Fruit fly (Drosophila melanogaster) whole organism, embryonic: ENCODE data around the gene CG44362.

ENCODE experiments used
- BtbVII ChIP-seq: fragments of 200-800 bp; sonication (Bioruptor generic); optimal IDR thresholded peaks from 3 replicates; lab custom pipeline; 2017; ENCODE audit warnings: missing biosample characterization, mild to moderate bottlenecking, missing genetic modification characterization
- CG10267 ChIP-seq: fragments of 200-800 bp; sonication (Bioruptor generic); optimal IDR thresholded peaks from 2 replicates; lab custom pipeline; 2018; ENCODE audit warnings: missing biosample characterization, mild to moderate bottlenecking, missing genetic modification characterization, moderate library complexity
- CG12391 ChIP-seq: fragments of 200-800 bp; sonication (Bioruptor generic); optimal IDR thresholded peaks from 3 replicates; lab custom pipeline; 2018; ENCODE audit warnings: missing biosample characterization, mild to moderate bottlenecking, missing genetic modification characterization, moderate library complexity
- CG13894 ChIP-seq: fragments of 200-800 bp; sonication (Bioruptor generic); optimal IDR thresholded peaks from 3 replicates; lab custom pipeline; 2018; ENCODE audit warnings: missing biosample characterization, mild to moderate bottlenecking, missing genetic modification characterization, moderate library complexity
- CG15514 ChIP-seq: fragments of 200-800 bp; sonication (Bioruptor generic); optimal IDR thresholded peaks from 3 replicates; lab custom pipeline; 2017; ENCODE audit warnings: missing biosample characterization, missing genetic modification characterization, mild to moderate bottlenecking, moderate library complexity, missing genetic modification reagents
- CG15696 ChIP-seq: fragments of 200-800 bp; sonication (Bioruptor generic); optimal IDR thresholded peaks from 2 replicates; lab custom pipeline; 2019; ENCODE audit warnings: missing biosample characterization, mild to moderate bottlenecking, missing genetic modification characterization, moderate library complexity
- CG16779 ChIP-seq: fragments of 200-800 bp; sonication (Bioruptor generic); IDR thresholded peaks from 2 replicates; pipeline ENCODE4 v1.3.6; 2022; ENCODE audit warnings: missing biosample characterization, missing genetic modification characterization
- CG17361 ChIP-seq: fragments of 200-800 bp; sonication (Bioruptor generic); IDR thresholded peaks from 3 replicates; pipeline ENCODE4 v1.3.6; 2022; ENCODE audit warnings: missing biosample characterization, missing genetic modification characterization
- CG4820 ChIP-seq: fragments of 200-800 bp; sonication (Bioruptor generic); optimal IDR thresholded peaks from 3 replicates; lab custom pipeline; 2016; ENCODE audit warnings: missing biosample characterization, missing genetic modification characterization
- CG5953 ChIP-seq: fragments of 200-800 bp; sonication (Bioruptor generic); IDR thresholded peaks from 2 replicates; pipeline ENCODE4 v1.3.6; 2022; ENCODE audit warnings: missing biosample characterization, missing genetic modification characterization
- CG6175 ChIP-seq: fragments of 200-800 bp; sonication (Bioruptor generic); IDR thresholded peaks from 3 replicates; pipeline ENCODE4 v1.3.6; 2022; ENCODE audit warnings: missing biosample characterization, missing genetic modification characterization
- CG6254 ChIP-seq: fragments of 200-800 bp; sonication (Bioruptor generic); optimal IDR thresholded peaks from 3 replicates; lab custom pipeline; 2017; ENCODE audit warnings: mild to moderate bottlenecking, missing biosample characterization, missing genetic modification reagents, missing genetic modification characterization
- CG7963 ChIP-seq: fragments of 200-800 bp; sonication (Bioruptor generic); IDR thresholded peaks from 3 replicates; pipeline ENCODE4 v1.3.6; 2022; ENCODE audit warnings: missing biosample characterization, missing genetic modification characterization; ENCODE audit not compliant: partially characterized antibody
- CG9817 ChIP-seq: fragments of 200-800 bp; sonication (Bioruptor generic); optimal IDR thresholded peaks from 2 replicates; lab custom pipeline; 2018; ENCODE audit warnings: missing biosample characterization, mild to moderate bottlenecking, missing genetic modification characterization, moderate library complexity
- CHES-1-like ChIP-seq: fragments of 200-800 bp; sonication (Bioruptor generic); optimal IDR thresholded peaks from 2 replicates; lab custom pipeline; 2016; ENCODE audit warnings: missing biosample characterization, missing genetic modification characterization
- Dbx ChIP-seq: fragments of 200-800 bp; sonication (Bioruptor generic); IDR thresholded peaks from 3 replicates; pipeline ENCODE4 v1.3.6; 2022; ENCODE audit warnings: missing biosample characterization, missing genetic modification characterization
- Doc2 ChIP-seq: fragments of 200-800 bp; sonication (Bioruptor generic); IDR thresholded peaks from 2 replicates; pipeline ENCODE4 v1.3.6; 2022; ENCODE audit warnings: missing biosample characterization, missing genetic modification characterization
- E2f2 ChIP-seq: fragments of 200-800 bp; sonication (Bioruptor generic); IDR thresholded peaks from 2 replicates; pipeline ENCODE4 v1.3.6; 2022; ENCODE audit warnings: missing biosample characterization, missing genetic modification characterization
- Hr78 ChIP-seq, 2 experiments: fragments of 200-800 bp in 1 of 2; fragments of >200 bp in 1 of 2; sonication (Bioruptor generic) in 1 of 2; optimal IDR thresholded peaks; 2 replicates each; lab custom pipeline; 2017 to 2019; ENCODE audit warnings: missing biosample characterization in 2 of 2, missing genetic modification characterization in 2 of 2, mild to moderate bottlenecking in 1 of 2, moderate library complexity in 1 of 2
- MESR4 ChIP-seq: fragments of 200-800 bp; sonication (Bioruptor generic); optimal IDR thresholded peaks from 2 replicates; lab custom pipeline; 2018; ENCODE audit warnings: missing biosample characterization, mild to moderate bottlenecking, missing genetic modification characterization, moderate library complexity
- Max ChIP-seq: fragments of 200-800 bp; sonication (Bioruptor generic); optimal IDR thresholded peaks from 2 replicates; lab custom pipeline; 2016; ENCODE audit warnings: missing biosample characterization, mild to moderate bottlenecking, missing genetic modification characterization
- Nf-YA ChIP-seq: fragments of 200-800 bp; sonication (Bioruptor generic); IDR thresholded peaks from 2 replicates; pipeline ENCODE4 v1.3.6; 2022; ENCODE audit warnings: missing biosample characterization, missing genetic modification characterization
- NfI ChIP-seq: fragments of 200-800 bp; sonication (Bioruptor generic); optimal IDR thresholded peaks from 3 replicates; lab custom pipeline; 2018; ENCODE audit warnings: missing biosample characterization, mild to moderate bottlenecking, missing genetic modification characterization, moderate library complexity
- YL-1 ChIP-seq: fragments of 200-800 bp; sonication (Bioruptor generic); optimal IDR thresholded peaks from 3 replicates; lab custom pipeline; 2017; ENCODE audit warnings: missing biosample characterization, mild to moderate bottlenecking, missing genetic modification characterization
- bab2 ChIP-seq: fragments of 200-800 bp; sonication (Bioruptor generic); optimal IDR thresholded peaks from 2 replicates; lab custom pipeline; 2016; ENCODE audit warnings: missing biosample characterization, missing genetic modification characterization
- bbx ChIP-seq: fragments of 200-800 bp; sonication (Bioruptor generic); IDR thresholded peaks from 2 replicates; pipeline ENCODE4 v1.3.6; 2022; ENCODE audit warnings: missing biosample characterization, missing genetic modification characterization; ENCODE audit not compliant: partially characterized antibody
- ci ChIP-seq: fragments of 200-800 bp; sonication (Bioruptor generic); IDR thresholded peaks from 3 replicates; pipeline ENCODE4 v1.3.6; 2022; ENCODE audit warnings: missing biosample characterization, missing genetic modification characterization
- dan ChIP-seq: fragments of 200-800 bp; sonication (Bioruptor generic); IDR thresholded peaks from 2 replicates; pipeline ENCODE4 v1.3.6; 2022; ENCODE audit warnings: missing biosample characterization, missing genetic modification characterization
- fru ChIP-seq: fragments of >200 bp; optimal IDR thresholded peaks from 2 replicates; lab custom pipeline; 2017
- gem ChIP-seq: fragments of 200-800 bp; sonication (Bioruptor generic); optimal IDR thresholded peaks from 2 replicates; lab custom pipeline; 2019; ENCODE audit warnings: missing biosample characterization, mild to moderate bottlenecking, missing genetic modification characterization, moderate library complexity
- gfzf ChIP-seq: fragments of 200-800 bp; sonication (Bioruptor generic); optimal IDR thresholded peaks from 2 replicates; lab custom pipeline; 2016; ENCODE audit warnings: missing biosample characterization, mild to moderate bottlenecking, missing genetic modification characterization, moderate library complexity
- grn ChIP-seq: fragments of 200-800 bp; sonication (Bioruptor generic); optimal IDR thresholded peaks from 3 replicates; lab custom pipeline; 2017; ENCODE audit warnings: missing biosample characterization, missing genetic modification characterization
- gt ChIP-seq: fragments of 200-800 bp; sonication (Bioruptor generic); IDR thresholded peaks from 2 replicates; pipeline ENCODE4 v1.3.6; 2022; ENCODE audit warnings: missing biosample characterization, missing genetic modification characterization
- klu ChIP-seq: fragments of 200-800 bp; sonication (Bioruptor generic); IDR thresholded peaks from 2 replicates; pipeline ENCODE4 v1.3.6; 2022; ENCODE audit warnings: missing biosample characterization, missing genetic modification characterization
- mld ChIP-seq: fragments of 200-800 bp; sonication (Bioruptor generic); IDR thresholded peaks from 3 replicates; pipeline ENCODE4 v1.3.6; 2022; ENCODE audit warnings: missing biosample characterization, missing genetic modification characterization; ENCODE audit not compliant: partially characterized antibody
- nerfin-1 ChIP-seq: fragments of 200-800 bp; sonication (Bioruptor generic); optimal IDR thresholded peaks from 3 replicates; lab custom pipeline; 2019; ENCODE audit warnings: missing biosample characterization, mild to moderate bottlenecking, missing genetic modification characterization, moderate library complexity
- nmo ChIP-seq: fragments of 200-800 bp; sonication (Bioruptor generic); optimal IDR thresholded peaks from 2 replicates; lab custom pipeline; 2018; ENCODE audit warnings: missing biosample characterization, mild to moderate bottlenecking, missing genetic modification characterization, moderate library complexity
- pho ChIP-seq: fragments of 200-800 bp; sonication (Bioruptor generic); optimal IDR thresholded peaks from 2 replicates; lab custom pipeline; 2016; ENCODE audit warnings: missing biosample characterization, missing genetic modification characterization
- psq ChIP-seq: fragments of 200-800 bp; sonication (Bioruptor generic); optimal IDR thresholded peaks from 2 replicates; lab custom pipeline; 2017; ENCODE audit warnings: missing biosample characterization, missing genetic modification characterization
- pzg ChIP-seq: fragments of 200-800 bp; sonication (Bioruptor generic); optimal IDR thresholded peaks from 3 replicates; lab custom pipeline; 2018; ENCODE audit warnings: missing biosample characterization, mild to moderate bottlenecking, missing genetic modification characterization, moderate library complexity
- ranshi ChIP-seq: fragments of 200-800 bp; sonication (Bioruptor generic); IDR thresholded peaks from 2 replicates; pipeline ENCODE4 v1.3.6; 2022; ENCODE audit warnings: missing biosample characterization, missing genetic modification characterization
- slp2 ChIP-seq: fragments of 200-800 bp; sonication (Bioruptor generic); optimal IDR thresholded peaks from 2 replicates; lab custom pipeline; 2016; ENCODE audit warnings: missing biosample characterization, missing genetic modification characterization
- sna ChIP-seq: fragments of 200-800 bp; sonication (Bioruptor generic); IDR thresholded peaks from 2 replicates; pipeline ENCODE4 v1.3.6; 2022; ENCODE audit warnings: missing biosample characterization, missing genetic modification characterization; ENCODE audit not compliant: partially characterized antibody
- sqz ChIP-seq: fragments of 200-800 bp; sonication (Bioruptor generic); optimal IDR thresholded peaks from 3 replicates; lab custom pipeline; 2018; ENCODE audit warnings: missing biosample characterization, mild to moderate bottlenecking, missing genetic modification characterization
- tup ChIP-seq: fragments of 200-800 bp; sonication (Bioruptor generic); optimal IDR thresholded peaks from 2 replicates; lab custom pipeline; 2016; ENCODE audit warnings: missing biosample characterization, mild to moderate bottlenecking, missing genetic modification characterization, moderate library complexity
- vnd ChIP-seq: fragments of 200-800 bp; sonication (Bioruptor generic); IDR thresholded peaks from 3 replicates; pipeline ENCODE4 v1.3.6; 2022; ENCODE audit warnings: missing biosample characterization, missing genetic modification characterization; ENCODE audit not compliant: partially characterized antibody
- wor ChIP-seq: fragments of 200-800 bp; sonication (Bioruptor generic); IDR thresholded peaks from 2 replicates; pipeline ENCODE4 v1.3.6; 2022; ENCODE audit warnings: missing biosample characterization, missing genetic modification characterization

CG44362 gene

dm6 chr3L:11350680-11351665, 46.4 kb upstream of the CG44362 start (continued):
- TF ChIP-seq CG6175 (GFP tag; lab: Robert Waterston, UW) = peak; percentile 41; the same call in 1 of the 3 replicates
- TF ChIP-seq wor (GFP tag; lab: Robert Waterston, UW) = no peak
- TF ChIP-seq dan (GFP tag; lab: Robert Waterston, UW) = no peak
- TF ChIP-seq vnd (GFP tag; lab: Robert Waterston, UW) = no peak
- TF ChIP-seq Max (GFP tag; lab: Kevin White, UChicago) = no peak
- peak; percentile 46 for TF ChIP-seq slp2 (GFP tag; lab: Kevin White, UChicago)
- peak; percentile 54 for TF ChIP-seq nerfin-1 (tag; lab: Kevin White, UChicago)
- TF ChIP-seq CG5953 = 0 out of 2 replicates have a peak, but pooled peaks have one; percentile 4
- TF ChIP-seq gfzf = no peak
- peak; percentile 56; the same call in 1 of the 3 replicates for TF ChIP-seq CG17361 (GFP tag; lab: Robert Waterston, UW)
- TF ChIP-seq CG16779 (GFP tag; lab: Robert Waterston, UW) = no peak
- TF ChIP-seq sna = no peak
- TF ChIP-seq MESR4 (GFP tag; lab: Kevin White, UChicago) = no peak
- TF ChIP-seq grn (GFP tag; lab: Kevin White, UChicago) = no peak
- TF ChIP-seq CG10267 (tag; lab: Kevin White, UChicago) = peak; percentile 63
- TF ChIP-seq ci (GFP tag; lab: Robert Waterston, UW) = peak; percentile 61; the same call in 2 of the 3 replicates
- TF ChIP-seq CG12391 (tag; lab: Kevin White, UChicago) = peak; percentile 81
- peak; percentile 12 for TF ChIP-seq CG9817 (tag; lab: Kevin White, UChicago)
- TF ChIP-seq mld (GFP tag; lab: Robert Waterston, UW) = no peak
- TF ChIP-seq CG15696 = peak; percentile 45
- TF ChIP-seq BtbVII (GFP tag; lab: Kevin White, UChicago) = no peak
- TF ChIP-seq bbx (GFP tag; lab: Robert Waterston, UW) = no peak
- peak; percentile 27; the same call in 1 of the 2 replicates for TF ChIP-seq ranshi
- TF ChIP-seq klu (GFP tag; lab: Robert Waterston, UW) = peak; percentile 53; the same call in 1 of the 2 replicates
- TF ChIP-seq nmo (GFP tag; lab: Kevin White, UChicago) = peak; percentile 87
- TF ChIP-seq CG6254 (GFP tag; lab: Kevin White, UChicago) = peak; percentile 27
- TF ChIP-seq NfI (GFP tag; lab: Kevin White, UChicago) = peak; percentile 8
- peak; percentile 1 for TF ChIP-seq CG15514 (GFP tag; lab: Kevin White, UChicago)
- TF ChIP-seq Dbx (GFP tag; lab: Robert Waterston, UW) = peak; percentile 52; the same call in 1 of the 3 replicates
- peak in 1 of 2 experiments; percentile 12 for TF ChIP-seq Hr78 (GFP tag; optimal IDR thresholded peaks at IDR 0.05; lab: Kevin White, UChicago)
- TF ChIP-seq CHES-1-like = peak; percentile 7
- TF ChIP-seq pho (GFP tag; lab: Kevin White, UChicago) = peak; percentile 24
- TF ChIP-seq bab2 (GFP tag; lab: Kevin White, UChicago) = peak; percentile 9
- no peak for TF ChIP-seq psq (GFP tag; lab: Kevin White, UChicago)
- TF ChIP-seq CG13894 (tag; lab: Kevin White, UChicago) = peak; percentile 93
- no peak for TF ChIP-seq CG7963 (GFP tag; lab: Robert Waterston, UW)
- TF ChIP-seq E2f2 (GFP tag; lab: Robert Waterston, UW) = no peak
- TF ChIP-seq Doc2 (GFP tag; lab: Robert Waterston, UW) = no peak
- no peak for TF ChIP-seq tup (GFP tag; lab: Kevin White, UChicago)
- no peak for TF ChIP-seq YL-1 (GFP tag; lab: Kevin White, UChicago)
- no peak for TF ChIP-seq gt (GFP tag; lab: Robert Waterston, UW)
- TF ChIP-seq CG4820 (GFP tag; lab: Kevin White, UChicago) = peak; percentile 23
- TF ChIP-seq pzg (GFP tag; lab: Kevin White, UChicago) = no peak
- TF ChIP-seq Nf-YA = no peak
- peak; percentile 94 for TF ChIP-seq sqz (GFP tag; lab: Kevin White, UChicago)
- TF ChIP-seq fru (lab: Kevin White, UChicago) = no peak
- TF ChIP-seq gem (tag; lab: Kevin White, UChicago) = peak; percentile 76
